Worm (Caenorhabditis elegans) whole organism, L1 larva: ENCODE results near the gene tra-2.
"Not testable (repeated sequence)": the region's sequence is repeated elsewhere in the genome, so short reads cannot be mapped to it uniquely, and the experiment has no call there.

Experiments used
- aly-2 ChIP-seq: fragments of 150-350 bp; optimal IDR thresholded peaks from 2 replicates; lab custom pipeline; 2014; ENCODE audit warnings: missing biosample characterization, missing genetic modification characterization
- egl-27 ChIP-seq, 2 experiments: fragments of 150-350 bp in 1 of 2; sonication (generic microtip); optimal IDR thresholded peaks; 3 replicates each; lab custom pipeline; 2017 to 2018; ENCODE audit warnings: missing biosample characterization in 2 of 2, missing genetic modification characterization in 2 of 2, missing genetic modification reagents in 2 of 2
- nhr-85 ChIP-seq: sonication (generic microtip); peaks from one replicate; lab custom pipeline; 2016; ENCODE audit warnings: missing genetic modification characterization, inconsistent platforms, missing compliant biosample characterization
- skn-1 ChIP-seq: fragments of 150-350 bp; optimal IDR thresholded peaks from 2 replicates; lab custom pipeline; 2014; ENCODE audit warnings: missing biosample characterization, missing genetic modification characterization
- unc-62 ChIP-seq: fragments of 150-350 bp; optimal IDR thresholded peaks from 2 replicates; lab custom pipeline; 2014; ENCODE audit warnings: missing biosample characterization, missing genetic modification reagents, missing genetic modification characterization
- ztf-11 ChIP-seq, 2 experiments: sonication (generic microtip); optimal IDR thresholded peaks; 2 replicates each; lab custom pipeline; 2016 to 2017; ENCODE audit warnings: missing genetic modification characterization in 2 of 2, missing biosample characterization in 1 of 2, missing compliant biosample characterization in 1 of 2

- TF ChIP-seq unc-62; ztf-11 (tag; optimal IDR thresholded peaks at IDR 0.05; lab: Kevin White, UChicago); nhr-85 (tag; lab: Kevin White, UChicago); skn-1 (tag; lab: Kevin White, UChicago); aly-2 (tag; lab: Kevin White, UChicago); egl-27 (tag; optimal IDR thresholded peaks at IDR 0.05; lab: Kevin White, UChicago): not testable (repeated sequence)
Observed at ce11 chrII:7001405-7001804, 35.9 kb upstream of the tra-2 start.
